Fruit fly (Drosophila melanogaster) whole organism, embryonic: ENCODE results near the gene Oatp33Eb.

Source experiments
- Abd-B ChIP-seq: fragments of 200-800 bp; sonication (Bioruptor generic); optimal IDR thresholded peaks from 2 replicates; lab custom pipeline; 2018; ENCODE audit warnings: missing biosample characterization, mild to moderate bottlenecking, missing genetic modification characterization, moderate library complexity
- C15 ChIP-seq: fragments of 200-800 bp; sonication (Bioruptor generic); IDR thresholded peaks from 3 replicates; pipeline ENCODE4 v1.3.6; 2022; ENCODE audit warnings: missing biosample characterization, missing genetic modification characterization
- CG10147 ChIP-seq: fragments of 200-800 bp; sonication (Bioruptor generic); optimal IDR thresholded peaks from 2 replicates; lab custom pipeline; 2019; ENCODE audit warnings: missing biosample characterization, mild to moderate bottlenecking, missing genetic modification characterization, moderate library complexity
- CG10462 ChIP-seq: fragments of 200-800 bp; sonication (Bioruptor generic); optimal IDR thresholded peaks from 2 replicates; lab custom pipeline; 2016; ENCODE audit warnings: missing biosample characterization, missing genetic modification characterization
- CG11504 ChIP-seq: fragments of 200-800 bp; sonication (Bioruptor generic); optimal IDR thresholded peaks from 3 replicates; lab custom pipeline; 2019; ENCODE audit warnings: missing biosample characterization, mild to moderate bottlenecking, missing genetic modification characterization, moderate library complexity
- CG15514 ChIP-seq: fragments of 200-800 bp; sonication (Bioruptor generic); optimal IDR thresholded peaks from 3 replicates; lab custom pipeline; 2017; ENCODE audit warnings: missing biosample characterization, missing genetic modification characterization, mild to moderate bottlenecking, moderate library complexity, missing genetic modification reagents
- CG16863 ChIP-seq: fragments of 200-800 bp; sonication (Bioruptor generic); optimal IDR thresholded peaks from 3 replicates; lab custom pipeline; 2016; ENCODE audit warnings: missing biosample characterization, missing genetic modification characterization
- CG3065 ChIP-seq: fragments of 200-800 bp; sonication (Bioruptor generic); optimal IDR thresholded peaks from 2 replicates; lab custom pipeline; 2016; ENCODE audit warnings: missing biosample characterization, missing genetic modification characterization
- CG31365 ChIP-seq: fragments of 200-800 bp; sonication (Bioruptor generic); optimal IDR thresholded peaks from 2 replicates; lab custom pipeline; 2018; ENCODE audit warnings: missing biosample characterization, mild to moderate bottlenecking, missing genetic modification characterization
- CG31388 ChIP-seq: fragments of 200-800 bp; sonication (Bioruptor generic); optimal IDR thresholded peaks from 2 replicates; lab custom pipeline; 2016; ENCODE audit warnings: missing biosample characterization, missing genetic modification characterization
- CG3163 ChIP-seq: fragments of 200-800 bp; sonication (Bioruptor generic); optimal IDR thresholded peaks from 3 replicates; lab custom pipeline; 2016; ENCODE audit warnings: missing biosample characterization, missing genetic modification characterization
- CG34376 ChIP-seq: fragments of 200-800 bp; sonication (Bioruptor generic); optimal IDR thresholded peaks from 2 replicates; lab custom pipeline; 2018; ENCODE audit warnings: missing biosample characterization, mild to moderate bottlenecking, missing genetic modification characterization
- CG3995 ChIP-seq: fragments of 200-800 bp; sonication (Bioruptor generic); optimal IDR thresholded peaks from 3 replicates; lab custom pipeline; 2016; ENCODE audit warnings: missing biosample characterization, missing genetic modification characterization
- CG42726 ChIP-seq: fragments of 200-800 bp; sonication (Bioruptor generic); IDR thresholded peaks from 2 replicates; pipeline ENCODE4 v1.3.6; 2022; ENCODE audit warnings: missing biosample characterization, missing genetic modification characterization; ENCODE audit not compliant: partially characterized antibody
- CG6791 ChIP-seq: fragments of 200-800 bp; sonication (Bioruptor generic); IDR thresholded peaks from 3 replicates; pipeline ENCODE4 v1.3.6; 2022; ENCODE audit warnings: missing biosample characterization, missing genetic modification characterization; ENCODE audit not compliant: partially characterized antibody
- CG8765 ChIP-seq: fragments of 200-800 bp; sonication (Bioruptor generic); IDR thresholded peaks from 2 replicates; pipeline ENCODE4 v1.3.6; 2022; ENCODE audit warnings: missing biosample characterization, missing genetic modification characterization
- Deaf1 ChIP-seq: fragments of 200-800 bp; optimal IDR thresholded peaks from 3 replicates; lab custom pipeline; 2019; ENCODE audit warnings: missing biosample characterization, mild to moderate bottlenecking, missing genetic modification characterization, moderate library complexity
- ERR ChIP-seq: fragments of 200-800 bp; sonication (Bioruptor generic); optimal IDR thresholded peaks from 2 replicates; lab custom pipeline; 2016; ENCODE audit warnings: missing biosample characterization, missing genetic modification characterization
- Fer2 ChIP-seq: fragments of 200-800 bp; sonication (Bioruptor generic); optimal IDR thresholded peaks from 2 replicates; lab custom pipeline; 2018; ENCODE audit warnings: missing biosample characterization, mild to moderate bottlenecking, missing genetic modification characterization, moderate library complexity
- GATAe ChIP-seq: fragments of 200-800 bp; sonication (Bioruptor generic); conservative IDR thresholded peaks from 2 replicates; pipeline ENCODE4 v1.3.6; 2022; ENCODE audit warnings: missing biosample characterization, missing genetic modification characterization
- Hmr ChIP-seq: fragments of 200-800 bp; sonication (Bioruptor generic); optimal IDR thresholded peaks from 3 replicates; lab custom pipeline; 2017; ENCODE audit warnings: mild to moderate bottlenecking, missing biosample characterization, missing genetic modification reagents, missing genetic modification characterization
- Hr78 ChIP-seq, 2 experiments: fragments of 200-800 bp in 1 of 2; fragments of >200 bp in 1 of 2; sonication (Bioruptor generic) in 1 of 2; optimal IDR thresholded peaks; 2 replicates each; lab custom pipeline; 2017 to 2019; ENCODE audit warnings: missing biosample characterization in 2 of 2, missing genetic modification characterization in 2 of 2, mild to moderate bottlenecking in 1 of 2, moderate library complexity in 1 of 2
- Jarid2 ChIP-seq: fragments of 200-800 bp; sonication (Bioruptor generic); optimal IDR thresholded peaks from 3 replicates; lab custom pipeline; 2017; ENCODE audit warnings: mild to moderate bottlenecking, missing biosample characterization, missing genetic modification reagents, missing genetic modification characterization
- NK7.1 ChIP-seq: fragments of 200-800 bp; sonication (Bioruptor generic); optimal IDR thresholded peaks from 3 replicates; lab custom pipeline; 2016; ENCODE audit warnings: missing biosample characterization, missing genetic modification characterization
- Rx ChIP-seq: fragments of 200-800 bp; sonication (Bioruptor generic); IDR thresholded peaks from 2 replicates; pipeline ENCODE4 v1.3.6; 2022; ENCODE audit warnings: missing biosample characterization, missing genetic modification characterization
- Trl ChIP-seq, 3 experiments: fragments of >200 bp in 2 of 3; fragments of 200-800 bp in 1 of 3; sonication (Bioruptor generic) in 1 of 3; optimal IDR thresholded peaks; 2 replicates in 1 of 3; 3 replicates in 2 of 3; lab custom pipeline; 2016 to 2017; ENCODE audit warnings: missing biosample characterization in 1 of 3, missing genetic modification characterization in 1 of 3
- YL-1 ChIP-seq: fragments of 200-800 bp; sonication (Bioruptor generic); optimal IDR thresholded peaks from 3 replicates; lab custom pipeline; 2017; ENCODE audit warnings: missing biosample characterization, mild to moderate bottlenecking, missing genetic modification characterization
- corto ChIP-seq: fragments of 200-800 bp; sonication (Bioruptor generic); optimal IDR thresholded peaks from 2 replicates; lab custom pipeline; 2016; ENCODE audit warnings: missing biosample characterization, mild to moderate bottlenecking, missing genetic modification characterization, moderate library complexity
- dysf ChIP-seq: fragments of 200-800 bp; sonication (Bioruptor generic); IDR thresholded peaks from 3 replicates; pipeline ENCODE4 v1.3.6; 2022; ENCODE audit warnings: missing biosample characterization, missing genetic modification characterization
- emc ChIP-seq: fragments of 200-800 bp; sonication (Bioruptor generic); optimal IDR thresholded peaks from 2 replicates; lab custom pipeline; 2016; ENCODE audit warnings: missing biosample characterization, missing genetic modification characterization
- exex ChIP-seq: fragments of 200-800 bp; sonication (Bioruptor generic); optimal IDR thresholded peaks from 4 replicates; lab custom pipeline; 2018; ENCODE audit warnings: missing biosample characterization, mild to moderate bottlenecking, missing genetic modification characterization, moderate library complexity
- hkb ChIP-seq, 2 experiments: fragments of 200-800 bp in 1 of 2; fragments of >200 bp in 1 of 2; sonication (Bioruptor generic) in 1 of 2; IDR thresholded peaks in 1 of 2; optimal IDR thresholded peaks in 1 of 2; 2 replicates each; pipeline versions ENCODE4 v1.3.6 to Lab custom; 2017 to 2022; ENCODE audit warnings: missing biosample characterization in 1 of 2, missing genetic modification characterization in 1 of 2
- ind ChIP-seq: fragments of 200-800 bp; sonication (Bioruptor generic); optimal IDR thresholded peaks from 3 replicates; lab custom pipeline; 2016; ENCODE audit warnings: missing biosample characterization, missing genetic modification characterization
- lab ChIP-seq: fragments of 200-800 bp; sonication (Bioruptor generic); optimal IDR thresholded peaks from 3 replicates; lab custom pipeline; 2017; ENCODE audit warnings: missing biosample characterization, missing genetic modification characterization, mild to moderate bottlenecking, moderate library complexity, missing genetic modification reagents
- lbe ChIP-seq: fragments of 200-800 bp; sonication (Bioruptor generic); optimal IDR thresholded peaks from 2 replicates; lab custom pipeline; 2016; ENCODE audit warnings: missing biosample characterization, mild to moderate bottlenecking, missing genetic modification characterization
- mirr ChIP-seq: fragments of 200-800 bp; sonication (Bioruptor generic); optimal IDR thresholded peaks from 3 replicates; lab custom pipeline; 2018; ENCODE audit warnings: missing biosample characterization, mild to moderate bottlenecking, missing genetic modification characterization
- slbo ChIP-seq: fragments of 200-800 bp; sonication (Bioruptor generic); IDR thresholded peaks from 2 replicates; pipeline ENCODE4 v1.3.6; 2022; ENCODE audit warnings: missing biosample characterization, missing genetic modification characterization
- slou ChIP-seq: fragments of 200-800 bp; sonication (Bioruptor generic); optimal IDR thresholded peaks from 3 replicates; lab custom pipeline; 2016; ENCODE audit warnings: missing biosample characterization, missing genetic modification characterization
- sqz ChIP-seq: fragments of 200-800 bp; sonication (Bioruptor generic); optimal IDR thresholded peaks from 3 replicates; lab custom pipeline; 2018; ENCODE audit warnings: missing biosample characterization, mild to moderate bottlenecking, missing genetic modification characterization
- tio ChIP-seq: fragments of 200-800 bp; sonication (Bioruptor generic); optimal IDR thresholded peaks from 2 replicates; lab custom pipeline; 2017; ENCODE audit warnings: missing biosample characterization, missing genetic modification characterization, inconsistent platforms
- tna ChIP-seq: fragments of 200-800 bp; sonication (Bioruptor generic); IDR thresholded peaks from 2 replicates; pipeline ENCODE4 v1.3.6; 2022; ENCODE audit warnings: missing biosample characterization, missing genetic modification characterization; ENCODE audit not compliant: partially characterized antibody
- trem ChIP-seq: fragments of 200-800 bp; optimal IDR thresholded peaks from 3 replicates; lab custom pipeline; 2019; ENCODE audit warnings: missing biosample characterization, mild to moderate bottlenecking, missing genetic modification characterization, moderate library complexity

Oatp33Eb gene

dm6 chr2L:12448082-12448621 lies at the start of gene Oatp33Eb, which contains the start of gene CG5421:
Gene Oatp33Eb (plus strand): TSS chr2L:12448484.
Gene CG5421 (minus strand): TSS chr2L:12448132.
- TF ChIP-seq CG34376 (GFP tag; lab: Kevin White, UChicago) (no peak), hkb (optimal IDR thresholded peaks at IDR 0.05; lab: Kevin White, UChicago) (no peak), hkb (GFP tag; IDR thresholded peaks at IDR 0.05; lab: Robert Waterston, UW) (no peak), mirr (GFP tag; lab: Kevin White, UChicago) (peak; percentile 50), ERR (GFP tag; lab: Kevin White, UChicago) (no peak), lbe (GFP tag; lab: Kevin White, UChicago) (peak; percentile 35), Hmr (GFP tag; lab: Kevin White, UChicago) (no peak), CG3995 (GFP tag; lab: Kevin White, UChicago) (no peak), emc (no peak), CG42726 (GFP tag; lab: Robert Waterston, UW) (no peak), NK7.1 (GFP tag; lab: Kevin White, UChicago) (no peak), CG15514 (GFP tag; lab: Kevin White, UChicago) (peak; percentile 12), CG6791 (no peak), corto (peak; percentile 1), Hr78 (GFP tag; optimal IDR thresholded peaks at IDR 0.05; lab: Kevin White, UChicago) (no peak), tio (no peak), Trl (optimal IDR thresholded peaks at IDR 0.05; lab: Kevin White, UChicago) (peak in 1 of 2 experiments; percentile 2), Trl (GFP tag; optimal IDR thresholded peaks at IDR 0.05; lab: Kevin White, UChicago) (no peak), ind (no peak), CG31388 (no peak), slbo (GFP tag; lab: Robert Waterston, UW) (no peak), CG16863 (no peak), trem (no peak), dysf (GFP tag; lab: Robert Waterston, UW) (no peak), sqz (GFP tag; lab: Kevin White, UChicago) (peak; percentile 10), slou (GFP tag; lab: Kevin White, UChicago) (no peak), Rx (GFP tag; lab: Robert Waterston, UW) (no peak), CG3065 (no peak), CG3163 (GFP tag; lab: Kevin White, UChicago) (peak; percentile 8), CG10462 (no peak), Fer2 (tag; lab: Kevin White, UChicago) (no peak), YL-1 (GFP tag; lab: Kevin White, UChicago) (no peak), exex (tag; lab: Kevin White, UChicago) (peak; percentile 34), CG31365 (tag; lab: Kevin White, UChicago) (no peak), CG8765 (GFP tag; lab: Robert Waterston, UW) (no peak), CG10147 (GFP tag; lab: Kevin White, UChicago) (no peak), lab (GFP tag; lab: Kevin White, UChicago) (peak; percentile 22), Deaf1 (tag; lab: Kevin White, UChicago) (peak; percentile 54), tna (no peak), CG11504 (tag; lab: Kevin White, UChicago) (peak; percentile 99), GATAe (GFP tag; lab: Robert Waterston, UW) (peak; percentile 55; the same call in 1 of the 2 replicates), C15 (GFP tag; lab: Robert Waterston, UW) (no peak), Jarid2 (GFP tag; lab: Kevin White, UChicago) (peak; percentile 70), Abd-B (GFP tag; lab: Kevin White, UChicago) (no peak)
